Worm (Caenorhabditis elegans) whole organism, young adult: Measurements from ENCODE around the gene swt-5.

Experiments
- B0019.2 ChIP-seq: fragments of 200-800 bp; sonication (Bioruptor generic); conservative IDR thresholded peaks from 2 replicates; pipeline ENCODE4 v1.3.6; 2022; ENCODE audit warnings: missing genetic modification reagents, missing genetic modification characterization, missing compliant biosample characterization
- K12H6.12 ChIP-seq: fragments of 200-800 bp; sonication (Bioruptor generic); optimal IDR thresholded peaks from 2 replicates; lab custom pipeline; 2018; ENCODE audit warnings: mild to moderate bottlenecking, missing genetic modification characterization, missing compliant biosample characterization
- cebp-1 ChIP-seq, 2 experiments: fragments of 200-800 bp in 1 of 2; sonication (Bioruptor generic) in 1 of 2; sonication (generic microtip) in 1 of 2; IDR thresholded peaks in 1 of 2; optimal IDR thresholded peaks in 1 of 2; 2 replicates each; pipeline versions ENCODE4 v1.3.6 to Lab custom; 2017 to 2022; ENCODE audit warnings: missing compliant biosample characterization in 2 of 2, missing genetic modification characterization in 2 of 2, mild to moderate bottlenecking in 1 of 2, missing genetic modification reagents in 1 of 2, moderate library complexity in 1 of 2
- ceh-27 ChIP-seq: fragments of 200-800 bp; sonication (Bioruptor generic); optimal IDR thresholded peaks from 2 replicates; lab custom pipeline; 2018; ENCODE audit warnings: mild to moderate bottlenecking, missing genetic modification characterization, moderate library complexity, missing compliant biosample characterization
- hlh-26 ChIP-seq: fragments of 200-800 bp; sonication (Bioruptor generic); conservative IDR thresholded peaks from 2 replicates; pipeline ENCODE4 v1.3.6; 2022; ENCODE audit warnings: missing genetic modification reagents, missing genetic modification characterization, missing compliant biosample characterization
- madf-10 ChIP-seq: sonication (generic microtip); optimal IDR thresholded peaks from 2 replicates; lab custom pipeline; 2016; ENCODE audit warnings: mild to moderate bottlenecking, missing genetic modification characterization, missing compliant biosample characterization
- madf-6 ChIP-seq: fragments of 200-800 bp; sonication (Bioruptor generic); IDR thresholded peaks from 2 replicates; pipeline ENCODE4 v1.3.6; 2022; ENCODE audit warnings: missing genetic modification reagents, missing genetic modification characterization, missing compliant biosample characterization
- nfyb-1 ChIP-seq: fragments of 200-800 bp; sonication (Bioruptor generic); IDR thresholded peaks from 2 replicates; pipeline ENCODE4 v1.3.6; 2022; ENCODE audit warnings: missing genetic modification reagents, missing genetic modification characterization, missing compliant biosample characterization
- nhr-80 ChIP-seq: sonication (generic microtip); optimal IDR thresholded peaks from 2 replicates; lab custom pipeline; 2016; ENCODE audit warnings: missing genetic modification characterization, missing compliant biosample characterization
- tbx-9 ChIP-seq: sonication (generic microtip); optimal IDR thresholded peaks from 2 replicates; lab custom pipeline; 2016; ENCODE audit warnings: borderline replicate concordance, missing genetic modification characterization, inconsistent platforms, missing compliant biosample characterization
- unc-62 ChIP-seq: fragments of 150-350 bp; optimal IDR thresholded peaks from 2 replicates; lab custom pipeline; 2014; ENCODE audit warnings: missing biosample characterization, missing genetic modification reagents, missing genetic modification characterization
- xnd-1 ChIP-seq: sonication (generic microtip); optimal IDR thresholded peaks from 2 replicates; lab custom pipeline; 2016; ENCODE audit warnings: missing genotype, missing genetic modification reagents, missing genetic modification characterization, missing compliant biosample characterization

DNA sequence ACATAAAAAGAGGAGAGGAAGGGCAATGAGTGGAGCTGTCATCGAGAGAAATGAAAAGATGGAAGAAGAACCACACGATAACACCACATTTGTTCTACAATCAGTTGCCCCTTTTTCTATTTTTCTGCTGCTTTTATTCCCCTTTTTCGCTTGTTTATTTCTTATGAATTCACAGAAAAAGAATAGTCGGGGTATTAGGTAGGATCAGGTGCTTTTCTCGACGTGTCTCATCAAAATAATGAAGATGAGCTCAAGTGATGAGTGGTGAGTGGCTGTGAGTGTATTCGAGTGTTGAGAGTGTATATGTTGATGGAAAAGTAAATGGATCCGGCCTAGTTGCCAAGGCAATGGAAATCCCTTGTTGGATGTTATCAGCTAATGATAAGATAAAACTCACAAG lies 15.7 kb upstream of the swt-5 start:
- TF ChIP-seq madf-10 (tag; lab: Kevin White, UChicago) = no peak
- TF ChIP-seq madf-6 (GFP tag; lab: Robert Waterston, UW) = no peak
- no peak for TF ChIP-seq B0019.2 (GFP tag; lab: Robert Waterston, UW)
- no peak for TF ChIP-seq ceh-27 (GFP tag; lab: Kevin White, UChicago)
- TF ChIP-seq K12H6.12 (tag; lab: Kevin White, UChicago) = no peak
- TF ChIP-seq xnd-1 = no peak
- no peak for TF ChIP-seq unc-62 (GFP tag; lab: Kevin White, UChicago)
- TF ChIP-seq tbx-9 (tag; lab: Kevin White, UChicago) = no peak
- TF ChIP-seq nfyb-1 (GFP tag; lab: Robert Waterston, UW) = no peak
- TF ChIP-seq nhr-80 (tag; lab: Kevin White, UChicago) = no peak
- no peak for TF ChIP-seq cebp-1 (GFP tag; IDR thresholded peaks at IDR 0.05; lab: Robert Waterston, UW)
- TF ChIP-seq cebp-1 (tag; optimal IDR thresholded peaks at IDR 0.05; lab: Kevin White, UChicago) = no peak
- no peak for TF ChIP-seq hlh-26
